Fruit fly (Drosophila melanogaster) whole organism, embryonic: Measurements from ENCODE around the gene CG14646.
A peak's percentile ranks its signal among the peaks of the same experiment; 100 is the strongest.

ENCODE experiments used
- Blimp-1 ChIP-seq: fragments of 200-800 bp; sonication (Bioruptor generic); optimal IDR thresholded peaks from 3 replicates; lab custom pipeline; 2018; ENCODE audit warnings: missing biosample characterization, missing genetic modification characterization, mild to moderate bottlenecking, moderate library complexity, missing genetic modification reagents
- BtbVII ChIP-seq: fragments of 200-800 bp; sonication (Bioruptor generic); optimal IDR thresholded peaks from 3 replicates; lab custom pipeline; 2017; ENCODE audit warnings: missing biosample characterization, mild to moderate bottlenecking, missing genetic modification characterization
- C15 ChIP-seq: fragments of 200-800 bp; sonication (Bioruptor generic); IDR thresholded peaks from 3 replicates; pipeline ENCODE4 v1.3.6; 2022; ENCODE audit warnings: missing biosample characterization, missing genetic modification characterization
- CG10147 ChIP-seq: fragments of 200-800 bp; sonication (Bioruptor generic); optimal IDR thresholded peaks from 2 replicates; lab custom pipeline; 2019; ENCODE audit warnings: missing biosample characterization, mild to moderate bottlenecking, missing genetic modification characterization, moderate library complexity
- CG10267 ChIP-seq: fragments of 200-800 bp; sonication (Bioruptor generic); optimal IDR thresholded peaks from 2 replicates; lab custom pipeline; 2018; ENCODE audit warnings: missing biosample characterization, mild to moderate bottlenecking, missing genetic modification characterization, moderate library complexity
- CG10462 ChIP-seq: fragments of 200-800 bp; sonication (Bioruptor generic); optimal IDR thresholded peaks from 2 replicates; lab custom pipeline; 2016; ENCODE audit warnings: missing biosample characterization, missing genetic modification characterization
- CG15073 ChIP-seq: fragments of 200-800 bp; sonication (Bioruptor generic); optimal IDR thresholded peaks from 2 replicates; lab custom pipeline; 2016; ENCODE audit warnings: missing biosample characterization, missing genetic modification characterization
- CG15514 ChIP-seq: fragments of 200-800 bp; sonication (Bioruptor generic); optimal IDR thresholded peaks from 3 replicates; lab custom pipeline; 2017; ENCODE audit warnings: missing biosample characterization, missing genetic modification characterization, mild to moderate bottlenecking, moderate library complexity, missing genetic modification reagents
- CG16813 ChIP-seq: fragments of 200-800 bp; sonication (Bioruptor generic); IDR thresholded peaks from 3 replicates; pipeline ENCODE4 v1.3.6; 2022; ENCODE audit warnings: missing biosample characterization, missing genetic modification characterization; ENCODE audit not compliant: partially characterized antibody
- CG17186 ChIP-seq: fragments of 200-800 bp; sonication (Bioruptor generic); optimal IDR thresholded peaks from 3 replicates; lab custom pipeline; 2017; ENCODE audit warnings: missing biosample characterization, missing genetic modification reagents, missing genetic modification characterization
- CG17612 ChIP-seq: fragments of 200-800 bp; sonication (Bioruptor generic); IDR thresholded peaks from 2 replicates; pipeline ENCODE4 v1.3.6; 2022; ENCODE audit warnings: missing biosample characterization, missing genetic modification characterization
- CG18476 ChIP-seq: fragments of 200-800 bp; sonication (Bioruptor generic); optimal IDR thresholded peaks from 2 replicates; lab custom pipeline; 2016; ENCODE audit warnings: missing biosample characterization, mild to moderate bottlenecking, missing genetic modification characterization
- CG3838 ChIP-seq: fragments of 200-800 bp; sonication (Bioruptor generic); optimal IDR thresholded peaks from 3 replicates; lab custom pipeline; 2016; ENCODE audit warnings: missing biosample characterization, missing genetic modification characterization
- CG3847 ChIP-seq: fragments of 200-800 bp; sonication (Bioruptor generic); IDR thresholded peaks from 2 replicates; pipeline ENCODE4 v1.3.6; 2022; ENCODE audit warnings: missing biosample characterization, missing genetic modification characterization
- CG6654 ChIP-seq: fragments of 200-800 bp; sonication (Bioruptor generic); optimal IDR thresholded peaks from 2 replicates; lab custom pipeline; 2017; ENCODE audit warnings: missing biosample characterization, mild to moderate bottlenecking, missing genetic modification characterization
- CG7963 ChIP-seq: fragments of 200-800 bp; sonication (Bioruptor generic); IDR thresholded peaks from 3 replicates; pipeline ENCODE4 v1.3.6; 2022; ENCODE audit warnings: missing biosample characterization, missing genetic modification characterization; ENCODE audit not compliant: partially characterized antibody
- CG9797 ChIP-seq: fragments of 200-800 bp; sonication (Bioruptor generic); optimal IDR thresholded peaks from 3 replicates; lab custom pipeline; 2018; ENCODE audit warnings: missing biosample characterization, mild to moderate bottlenecking, missing genetic modification characterization
- CG9932 ChIP-seq: fragments of 200-800 bp; sonication (Bioruptor generic); IDR thresholded peaks from 2 replicates; pipeline ENCODE4 v1.3.6; 2022; ENCODE audit warnings: missing biosample characterization, missing genetic modification characterization
- CkIIα-i1 ChIP-seq: fragments of 200-800 bp; sonication (Bioruptor generic); IDR thresholded peaks from 2 replicates; pipeline ENCODE4 v1.3.6; 2022; ENCODE audit warnings: missing biosample characterization, missing genetic modification characterization
- Dip2 ChIP-seq: fragments of 200-800 bp; sonication (Bioruptor generic); IDR thresholded peaks from 2 replicates; pipeline ENCODE4 v1.3.6; 2022; ENCODE audit warnings: missing biosample characterization, missing genetic modification characterization
- Dp ChIP-seq: fragments of 200-800 bp; sonication (Bioruptor generic); optimal IDR thresholded peaks from 2 replicates; lab custom pipeline; 2018; ENCODE audit warnings: missing biosample characterization, mild to moderate bottlenecking, missing genetic modification characterization, moderate library complexity
- Lpt ChIP-seq: fragments of >200 bp; optimal IDR thresholded peaks from 2 replicates; lab custom pipeline; 2018; ENCODE audit warnings: missing biosample characterization, missing genetic modification characterization
- NK7.1 ChIP-seq: fragments of 200-800 bp; sonication (Bioruptor generic); optimal IDR thresholded peaks from 3 replicates; lab custom pipeline; 2016; ENCODE audit warnings: missing biosample characterization, missing genetic modification characterization
- Pdp1 ChIP-seq, 2 experiments: fragments of 200-800 bp; sonication (Bioruptor generic); optimal IDR thresholded peaks; 3 replicates each; lab custom pipeline; 2016; ENCODE audit warnings: missing biosample characterization in 2 of 2, missing genetic modification characterization in 2 of 2, mild to moderate bottlenecking in 1 of 2, moderate library complexity in 1 of 2
- YL-1 ChIP-seq: fragments of 200-800 bp; sonication (Bioruptor generic); optimal IDR thresholded peaks from 3 replicates; lab custom pipeline; 2017; ENCODE audit warnings: missing biosample characterization, mild to moderate bottlenecking, missing genetic modification characterization
- ara ChIP-seq: fragments of 200-800 bp; sonication (Bioruptor generic); IDR thresholded peaks from 2 replicates; pipeline ENCODE4 v1.3.6; 2022; ENCODE audit warnings: missing biosample characterization, missing genetic modification characterization
- ash1 ChIP-seq: fragments of 200-800 bp; sonication (Bioruptor generic); optimal IDR thresholded peaks from 2 replicates; lab custom pipeline; 2018; ENCODE audit warnings: missing biosample characterization, mild to moderate bottlenecking, missing genetic modification characterization
- bab2 ChIP-seq: fragments of 200-800 bp; sonication (Bioruptor generic); optimal IDR thresholded peaks from 2 replicates; lab custom pipeline; 2016; ENCODE audit warnings: missing biosample characterization, missing genetic modification characterization
- bbx ChIP-seq: fragments of 200-800 bp; sonication (Bioruptor generic); IDR thresholded peaks from 2 replicates; pipeline ENCODE4 v1.3.6; 2022; ENCODE audit warnings: missing biosample characterization, missing genetic modification characterization; ENCODE audit not compliant: partially characterized antibody
- corto ChIP-seq: fragments of 200-800 bp; sonication (Bioruptor generic); optimal IDR thresholded peaks from 2 replicates; lab custom pipeline; 2016; ENCODE audit warnings: missing biosample characterization, mild to moderate bottlenecking, missing genetic modification characterization, moderate library complexity
- crp ChIP-seq, 2 experiments: fragments of 200-800 bp; sonication (Bioruptor generic); optimal IDR thresholded peaks; 2 replicates in 1 of 2; 3 replicates in 1 of 2; lab custom pipeline; 2017; ENCODE audit warnings: missing biosample characterization in 2 of 2, missing genetic modification characterization in 2 of 2, mild to moderate bottlenecking in 1 of 2, moderate library complexity in 1 of 2
- emc ChIP-seq: fragments of 200-800 bp; sonication (Bioruptor generic); optimal IDR thresholded peaks from 2 replicates; lab custom pipeline; 2016; ENCODE audit warnings: missing biosample characterization, missing genetic modification characterization
- eyg ChIP-seq: fragments of 200-800 bp; sonication (Bioruptor generic); optimal IDR thresholded peaks from 3 replicates; lab custom pipeline; 2016; ENCODE audit warnings: missing biosample characterization, missing genetic modification characterization
- fd3F ChIP-seq: fragments of 200-800 bp; sonication (Bioruptor generic); optimal IDR thresholded peaks from 2 replicates; lab custom pipeline; 2018; ENCODE audit warnings: missing biosample characterization, mild to moderate bottlenecking, missing genetic modification characterization, moderate library complexity
- hb ChIP-seq: fragments of 200-800 bp; sonication (Bioruptor generic); IDR thresholded peaks from 3 replicates; pipeline ENCODE4 v1.3.6; 2022; ENCODE audit warnings: missing biosample characterization, missing genetic modification characterization; ENCODE audit not compliant: partially characterized antibody
- kah ChIP-seq: fragments of 200-800 bp; sonication (Bioruptor generic); optimal IDR thresholded peaks from 2 replicates; lab custom pipeline; 2018; ENCODE audit warnings: missing biosample characterization, mild to moderate bottlenecking, missing genetic modification characterization
- lola ChIP-seq, 3 experiments: fragments of >200 bp in 2 of 3; fragments of 200-800 bp in 1 of 3; sonication (Bioruptor generic) in 1 of 3; optimal IDR thresholded peaks; 2 replicates each; lab custom pipeline; 2017 to 2019; ENCODE audit warnings: missing biosample characterization in 3 of 3, missing genetic modification characterization in 3 of 3, mild to moderate bottlenecking in 1 of 3, moderate library complexity in 1 of 3
- ro ChIP-seq: fragments of 200-800 bp; sonication (Bioruptor generic); IDR thresholded peaks from 2 replicates; pipeline ENCODE4 v1.3.6; 2022; ENCODE audit warnings: missing biosample characterization, missing genetic modification characterization
- salm ChIP-seq: fragments of 200-800 bp; sonication (Bioruptor generic); optimal IDR thresholded peaks from 2 replicates; lab custom pipeline; 2018; ENCODE audit warnings: missing biosample characterization, mild to moderate bottlenecking, missing genetic modification characterization
- slbo ChIP-seq: fragments of 200-800 bp; sonication (Bioruptor generic); IDR thresholded peaks from 2 replicates; pipeline ENCODE4 v1.3.6; 2022; ENCODE audit warnings: missing biosample characterization, missing genetic modification characterization
- ssp ChIP-seq: fragments of 200-800 bp; sonication (Bioruptor generic); IDR thresholded peaks from 2 replicates; pipeline ENCODE4 v1.3.6; 2022; ENCODE audit warnings: missing biosample characterization, missing genetic modification characterization
- tin ChIP-seq: fragments of 200-800 bp; sonication (Bioruptor generic); optimal IDR thresholded peaks from 3 replicates; lab custom pipeline; 2016; ENCODE audit warnings: missing biosample characterization, missing genetic modification characterization
- tup ChIP-seq: fragments of 200-800 bp; sonication (Bioruptor generic); optimal IDR thresholded peaks from 2 replicates; lab custom pipeline; 2016; ENCODE audit warnings: missing biosample characterization, mild to moderate bottlenecking, missing genetic modification characterization, moderate library complexity
- unpg ChIP-seq: fragments of 200-800 bp; sonication (Bioruptor generic); optimal IDR thresholded peaks from 3 replicates; lab custom pipeline; 2018; ENCODE audit warnings: missing biosample characterization, mild to moderate bottlenecking, missing genetic modification characterization, moderate library complexity
- yki ChIP-seq: fragments of >200 bp; optimal IDR thresholded peaks from 3 replicates; lab custom pipeline; 2018
- zen2 ChIP-seq: fragments of 200-800 bp; sonication (Bioruptor generic); IDR thresholded peaks from 3 replicates; pipeline ENCODE4 v1.3.6; 2022; ENCODE audit warnings: missing biosample characterization, missing genetic modification characterization; ENCODE audit not compliant: partially characterized antibody
- zfh2 ChIP-seq: fragments of 200-800 bp; sonication (Bioruptor generic); optimal IDR thresholded peaks from 2 replicates; lab custom pipeline; 2016; ENCODE audit warnings: missing biosample characterization, missing genetic modification characterization

The CG14646 gene

DNA sequence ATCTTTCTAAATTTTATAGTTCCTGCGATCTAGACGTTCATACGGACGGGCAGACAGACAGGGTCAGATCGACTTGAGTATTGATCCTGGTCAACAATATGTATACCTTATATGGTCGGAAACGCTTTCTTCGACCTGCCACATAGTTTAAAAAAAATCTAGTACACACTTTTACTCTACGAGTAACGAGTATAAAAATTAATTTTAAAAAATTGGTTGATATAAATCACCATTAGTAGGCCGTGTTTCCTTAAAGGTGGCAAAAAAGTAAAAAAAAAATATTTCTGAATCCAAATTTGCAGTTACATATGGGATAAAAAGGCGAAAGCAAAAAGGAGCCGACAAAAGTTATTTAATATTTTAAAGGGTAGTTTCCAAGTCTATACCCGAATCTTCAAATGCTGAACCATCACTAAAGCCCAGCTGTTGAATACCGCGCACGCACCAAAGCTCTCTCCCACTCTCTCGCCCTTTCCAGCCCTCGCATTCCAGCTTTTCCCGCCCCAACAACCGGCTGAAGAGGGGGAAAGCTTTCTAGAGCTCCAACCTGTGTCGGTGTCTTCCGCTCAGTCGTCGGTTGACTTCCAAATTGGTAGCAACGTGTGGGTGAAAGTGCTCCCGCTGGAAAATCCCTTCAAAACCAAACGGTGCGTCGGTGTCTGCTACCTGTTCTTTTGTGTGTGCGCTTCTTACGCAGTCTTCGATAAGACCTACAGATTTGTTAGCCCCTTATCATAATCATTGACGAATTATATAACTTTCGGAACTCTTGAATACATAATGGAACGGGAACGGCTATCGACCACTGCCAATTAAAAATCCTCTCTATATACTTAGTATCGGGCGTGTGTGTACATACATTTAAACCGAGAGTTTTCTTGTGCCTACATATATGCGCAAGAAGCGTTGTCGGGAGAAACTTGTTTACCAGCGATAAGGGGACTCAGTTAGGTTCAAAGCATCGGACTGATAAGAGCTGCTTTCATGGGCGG is 11.5 kb upstream of the CG14646 start, which contains the start of gene Sfxn1-3 (continued):
- TF ChIP-seq CG15073 (no peak), Lpt (GFP tag; lab: Kevin White, UChicago) (no peak), CG16813 (no peak), Pdp1 (GFP tag; optimal IDR thresholded peaks at IDR 0.05; lab: Kevin White, UChicago) (peak; percentile 13 to 99), slbo (no peak; the same call in none of the 2 replicates), CG6654 (GFP tag; lab: Kevin White, UChicago) (no peak), Dp (GFP tag; lab: Kevin White, UChicago) (peak; percentile 12), CG18476 (GFP tag; lab: Kevin White, UChicago) (no peak), BtbVII (GFP tag; lab: Kevin White, UChicago) (peak; percentile 83), bab2 (GFP tag; lab: Kevin White, UChicago) (peak; percentile 5), CkIIα-i1 (GFP tag; lab: Robert Waterston, UW) (no peak; the same call in 1 of the 2 replicates), CG10462 (GFP tag; lab: Kevin White, UChicago) (peak; percentile 11), zen2 (GFP tag; lab: Robert Waterston, UW) (peak; percentile 48; the same call in 2 of the 3 replicates), CG17186 (no peak), Blimp-1 (GFP tag; lab: Kevin White, UChicago) (no peak), CG9797 (GFP tag; lab: Kevin White, UChicago) (no peak), unpg (GFP tag; lab: Kevin White, UChicago) (peak; percentile 27), lola (GFP tag; optimal IDR thresholded peaks at IDR 0.05; lab: Kevin White, UChicago) (no peak), Dip2 (GFP tag; lab: Robert Waterston, UW) (no peak), CG3847 (GFP tag; lab: Robert Waterston, UW) (0 out of 2 replicates have a peak, but pooled peaks have one; percentile 7), zfh2 (GFP tag; lab: Kevin White, UChicago) (no peak), yki (lab: Kevin White, UChicago) (no peak), emc (GFP tag; lab: Kevin White, UChicago) (no peak), ara (0 out of 2 replicates have a peak, but pooled peaks have one; percentile 22), C15 (GFP tag; lab: Robert Waterston, UW) (no peak), salm (tag; lab: Kevin White, UChicago) (no peak), ash1 (peak; percentile 65), NK7.1 (GFP tag; lab: Kevin White, UChicago) (no peak), eyg (peak; percentile 37), fd3F (GFP tag; lab: Kevin White, UChicago) (no peak), CG9932 (GFP tag; lab: Robert Waterston, UW) (peak; percentile 74), tin (GFP tag; lab: Kevin White, UChicago) (peak; percentile 19), kah (GFP tag; lab: Kevin White, UChicago) (peak; percentile 82), ssp (no peak), CG17612 (GFP tag; lab: Robert Waterston, UW) (no peak), bbx (GFP tag; lab: Robert Waterston, UW) (peak; percentile 65), crp (GFP tag; optimal IDR thresholded peaks at IDR 0.05; lab: Kevin White, UChicago) (peak in 1 of 2 experiments; percentile 66), CG15514 (GFP tag; lab: Kevin White, UChicago) (peak; percentile 51), CG10147 (peak; percentile 7), YL-1 (GFP tag; lab: Kevin White, UChicago) (peak; percentile 16), tup (GFP tag; lab: Kevin White, UChicago) (no peak), CG7963 (GFP tag; lab: Robert Waterston, UW) (no peak), CG10267 (tag; lab: Kevin White, UChicago) (no peak), corto (GFP tag; lab: Kevin White, UChicago) (no peak), hb (no peak; the same call in 2 of the 3 replicates), CG3838 (GFP tag; lab: Kevin White, UChicago) (no peak), ro (GFP tag; lab: Robert Waterston, UW) (no peak)
